Worm (Caenorhabditis elegans): ENCODE results near the gene K02D10.2.

Gene K02D10.2

ce11 chrIII:8767889-8768361 is 3.1 kb downstream of the K02D10.2 start, which contains the start of gene mtss-1 (continued):
- TF ChIP-seq tlp-1 (tag; optimal IDR thresholded peaks at IDR 0.05), result no peak
- no peak for TF ChIP-seq pag-3 (tag; optimal IDR thresholded peaks at IDR 0.05; ENCODE audit: borderline replicate concordance, insufficient read depth)
- no peak for TF ChIP-seq unc-30 (tag; optimal IDR thresholded peaks at IDR 0.05)
- no peak for TF ChIP-seq nhr-11 (tag; optimal IDR thresholded peaks at IDR 0.05)
- no peak for TF ChIP-seq zip-4 (GFP tag; optimal IDR thresholded peaks at IDR 0.05)
- no peak for TF ChIP-seq ceh-8 (GFP tag; optimal IDR thresholded peaks at IDR 0.05)
- TF ChIP-seq unc-130 (tag; optimal IDR thresholded peaks at IDR 0.05), result peak; percentile 59
- no peak for TF ChIP-seq nhr-85 (tag)
- TF ChIP-seq nhr-47 (tag; optimal IDR thresholded peaks at IDR 0.05), result peak; percentile 70
- TF ChIP-seq snu-23 (GFP tag; optimal IDR thresholded peaks at IDR 0.05), result peak; percentile 60
- TF ChIP-seq nhr-237 (tag; optimal IDR thresholded peaks at IDR 0.05), result no peak
- no peak for TF ChIP-seq fkh-10 (GFP tag; optimal IDR thresholded peaks at IDR 0.05)
- no peak for TF ChIP-seq nhr-28 (tag; optimal IDR thresholded peaks at IDR 0.05)
- TF ChIP-seq sox-4 (tag; optimal IDR thresholded peaks at IDR 0.05), result no peak
- TF ChIP-seq C16A3.4 (tag; optimal IDR thresholded peaks at IDR 0.05), result peak; percentile 37
- no peak for TF ChIP-seq pax-3 (tag; optimal IDR thresholded peaks at IDR 0.05)
- peak; percentile 68 for TF ChIP-seq grh-1 (GFP tag; IDR thresholded peaks at IDR 0.05)
- TF ChIP-seq ceh-90 (tag; optimal IDR thresholded peaks at IDR 0.05), result no peak
- no peak for TF ChIP-seq aha-1 (tag; optimal IDR thresholded peaks at IDR 0.05)
- TF ChIP-seq egl-13 (tag; optimal IDR thresholded peaks at IDR 0.05), result peak; percentile 54
- peak; percentile 18 for TF ChIP-seq fkh-8 (tag; optimal IDR thresholded peaks at IDR 0.05)
- TF ChIP-seq ceh-82 (tag; optimal IDR thresholded peaks at IDR 0.05), result peak; percentile 4 to 47 (median 44)
- TF ChIP-seq irx-1 (tag; optimal IDR thresholded peaks at IDR 0.05), result peak; percentile 33
- peak; percentile 34 for TF ChIP-seq C04F5.9 (tag; optimal IDR thresholded peaks at IDR 0.05)
- TF ChIP-seq blmp-1 (tag; optimal IDR thresholded peaks at IDR 0.05), result peak; percentile 13
- TF ChIP-seq tbx-2 (tag; optimal IDR thresholded peaks at IDR 0.05), result peak; percentile 68
- no peak for TF ChIP-seq hlh-17 (GFP tag; optimal IDR thresholded peaks at IDR 0.05; ENCODE audit: borderline replicate concordance)
- TF ChIP-seq efl-1 (optimal IDR thresholded peaks at IDR 0.05), result peak; percentile 48 to 65
- TF ChIP-seq efl-1 (GFP tag; optimal IDR thresholded peaks at IDR 0.05 in 1 of 2), result peak; percentile 41 to 95
- TF ChIP-seq nhr-84 (tag; optimal IDR thresholded peaks at IDR 0.05), result no peak
- no peak for TF ChIP-seq F16B12.6 (tag; optimal IDR thresholded peaks at IDR 0.05)
- no peak for TF ChIP-seq nhr-77 (tag; optimal IDR thresholded peaks at IDR 0.05)
- peak; percentile 48 to 63 for TF ChIP-seq lsy-2 (tag; optimal IDR thresholded peaks at IDR 0.05)
- TF ChIP-seq swsn-7 (tag; optimal IDR thresholded peaks at IDR 0.05), result peak; percentile 58
- TF ChIP-seq nhr-19 (GFP tag; conservative IDR thresholded peaks at IDR 0.05), result peak; percentile 59

ce11 chrIII:8767292-8767829 is 3.7 kb downstream of the K02D10.2 start, which contains the start of gene mig-22:
TSS of gene mig-22 (minus strand) at chrIII:8767342.
- no peak for TF ChIP-seq nhr-19 (GFP tag; conservative IDR thresholded peaks at IDR 0.05)
- TF ChIP-seq lsy-2 (tag; optimal IDR thresholded peaks at IDR 0.05), result peak in 1 of 2 experiments; percentile 9
- TF ChIP-seq ets-5 (GFP tag; IDR thresholded peaks at IDR 0.05), result no peak
- TF ChIP-seq nhr-85 (tag), result peak; percentile 77
- TF ChIP-seq efl-1 (optimal IDR thresholded peaks at IDR 0.05), result no peak
- peak in 1 of 2 experiments; percentile 27 for TF ChIP-seq efl-1 (GFP tag; optimal IDR thresholded peaks at IDR 0.05 in 1 of 2)
- TF ChIP-seq blmp-1 (tag; optimal IDR thresholded peaks at IDR 0.05), result peak; percentile 3
- TF ChIP-seq efl-3 (GFP tag; optimal IDR thresholded peaks at IDR 0.05), result no peak
- TF ChIP-seq zag-1 (tag; optimal IDR thresholded peaks at IDR 0.05), result no peak

- TF ChIP-seq mef-2 (tag; optimal IDR thresholded peaks at IDR 0.05) (no peak), nhr-237 (tag; optimal IDR thresholded peaks at IDR 0.05) (no peak)
Measured at ce11 chrIII:8766467-8766866, 4.6 kb downstream of the K02D10.2 start.
